Worm (Caenorhabditis elegans) whole organism, late embryonic: Measurements from ENCODE around the gene F14E5.8.

Experiments used
- F13H6.1 ChIP-seq: sonication (generic microtip); optimal IDR thresholded peaks from 2 replicates; lab custom pipeline; 2016; ENCODE audit warnings: missing genetic modification characterization, missing compliant biosample characterization
- K02D7.2 ChIP-seq: sonication (generic microtip); optimal IDR thresholded peaks from 2 replicates; lab custom pipeline; 2017; ENCODE audit warnings: mild to moderate bottlenecking, missing genetic modification characterization, missing compliant biosample characterization
- ceh-2 ChIP-seq: sonication (generic microtip); optimal IDR thresholded peaks from 2 replicates; lab custom pipeline; 2016; ENCODE audit warnings: missing genotype, missing genetic modification characterization, missing compliant biosample characterization
- elt-2 ChIP-seq: sonication (generic microtip); optimal IDR thresholded peaks from 2 replicates; lab custom pipeline; 2016; ENCODE audit warnings: missing genetic modification reagents, missing genetic modification characterization, missing compliant biosample characterization
- ets-4 ChIP-seq: sonication (generic microtip); optimal IDR thresholded peaks from 2 replicates; lab custom pipeline; 2016; ENCODE audit warnings: missing genetic modification characterization, missing compliant biosample characterization
- nhr-11 ChIP-seq: fragments of 150-350 bp; optimal IDR thresholded peaks from 2 replicates; lab custom pipeline; 2014; ENCODE audit warnings: missing biosample characterization, missing genetic modification characterization
- odd-2 ChIP-seq: sonication (generic microtip); optimal IDR thresholded peaks from 2 replicates; lab custom pipeline; 2017; ENCODE audit warnings: antibody characterized with exemption, mild to moderate bottlenecking, missing genetic modification characterization, missing compliant biosample characterization
- pax-1 ChIP-seq: fragments of 150-350 bp; optimal IDR thresholded peaks from 2 replicates; lab custom pipeline; 2014; ENCODE audit warnings: missing biosample characterization, missing genetic modification characterization
- pha-4 ChIP-seq: fragments of 150-350 bp; optimal IDR thresholded peaks from 2 replicates; lab custom pipeline; 2018; ENCODE audit warnings: missing biosample characterization, missing genetic modification reagents, missing genetic modification characterization
- pqm-1 ChIP-seq: sonication (generic microtip); optimal IDR thresholded peaks from 2 replicates; lab custom pipeline; 2016; ENCODE audit warnings: missing genetic modification characterization, missing compliant biosample characterization
- tbx-7 ChIP-seq: sonication (generic microtip); optimal IDR thresholded peaks from 2 replicates; lab custom pipeline; 2016; ENCODE audit warnings: missing genotype, missing genetic modification characterization, missing compliant biosample characterization

- TF ChIP-seq ceh-2 (tag; lab: Kevin White, UChicago) (no peak), pha-4 (no peak), odd-2 (tag; lab: Kevin White, UChicago) (no peak), pax-1 (no peak), F13H6.1 (tag; lab: Kevin White, UChicago) (no peak), ets-4 (no peak), nhr-11 (tag; lab: Kevin White, UChicago) (no peak), pqm-1 (tag; lab: Kevin White, UChicago) (no peak), K02D7.2 (tag; lab: Kevin White, UChicago) (no peak), tbx-7 (tag; lab: Kevin White, UChicago) (no peak), elt-2 (tag; lab: Kevin White, UChicago) (no peak)
These were observed 21.6 kb downstream of the F14E5.8 start for ce11 chrII:8441519-8441918.
